Worm (Caenorhabditis elegans): ENCODE data around the gene vha-18.

The vha-18 gene

DNA sequence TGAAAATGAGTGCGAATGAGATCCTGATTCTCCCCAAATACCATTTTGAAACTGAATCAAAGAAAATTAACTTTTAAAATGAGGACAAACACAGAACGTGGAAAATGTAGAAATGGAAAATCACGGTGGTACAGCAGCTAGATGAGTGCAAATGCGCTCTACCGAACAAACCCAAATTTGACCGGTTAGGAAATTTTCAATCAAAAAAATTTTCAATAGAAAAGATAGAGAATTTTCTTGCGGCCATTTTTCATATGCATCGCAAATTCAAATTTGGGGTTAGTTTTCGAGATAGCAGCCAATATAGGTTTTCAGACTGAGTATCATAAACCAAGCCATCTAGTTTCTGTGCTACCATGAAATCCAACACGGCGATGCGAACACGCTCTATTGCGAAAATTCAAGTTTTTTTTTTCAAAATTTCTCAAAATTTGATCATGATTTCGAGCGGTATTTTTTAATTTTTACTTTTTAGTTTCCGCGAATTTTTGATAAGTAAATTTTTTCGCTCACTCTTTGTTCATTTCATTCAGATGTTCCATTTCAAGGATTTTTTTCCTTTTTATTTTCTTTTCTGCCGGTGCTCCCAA is at the start of gene vha-18:
TSS of gene vha-18 (minus strand) at position 51 of the 590 bp plus-strand sequence.
- TF ChIP-seq pes-1 (GFP tag; IDR thresholded peaks at IDR 0.05), result no peak
- TF ChIP-seq F13C5.2 (tag; optimal IDR thresholded peaks at IDR 0.05), result no peak
- no peak for TF ChIP-seq hmbx-1 (tag; optimal IDR thresholded peaks at IDR 0.05)
- TF ChIP-seq hmg-4 (GFP tag; optimal IDR thresholded peaks at IDR 0.05), result no peak
- no peak for TF ChIP-seq ceh-36 (tag; optimal IDR thresholded peaks at IDR 0.05)
- TF ChIP-seq ama-1 (optimal IDR thresholded peaks at IDR 0.05), result no peak
- no peak for TF ChIP-seq scrt-1 (GFP tag; IDR thresholded peaks at IDR 0.05)
- no peak for TF ChIP-seq hnd-1 (tag; optimal IDR thresholded peaks at IDR 0.05)
- no peak for TF ChIP-seq B0310.2 (tag; optimal IDR thresholded peaks at IDR 0.05)
- no peak for TF ChIP-seq tbx-11 (GFP tag; IDR thresholded peaks at IDR 0.05)
- TF ChIP-seq ceh-13 (GFP tag; optimal IDR thresholded peaks at IDR 0.05), result no peak
- TF ChIP-seq tbx-37 (GFP tag; conservative IDR thresholded peaks at IDR 0.05), result no peak
- TF ChIP-seq aly-1 (tag; optimal IDR thresholded peaks at IDR 0.05), result no peak
- TF ChIP-seq ets-7 (tag; optimal IDR thresholded peaks at IDR 0.05), result no peak
- no peak for TF ChIP-seq sea-1 (GFP tag; conservative IDR thresholded peaks at IDR 0.05)
- TF ChIP-seq flt-1 (GFP tag; IDR thresholded peaks at IDR 0.05), result no peak
- TF ChIP-seq tra-4 (tag; optimal IDR thresholded peaks at IDR 0.05), result no peak

- TF ChIP-seq scrt-1 (GFP tag; IDR thresholded peaks at IDR 0.05), result no peak
- peak; percentile 36 for TF ChIP-seq F13C5.2 (tag; optimal IDR thresholded peaks at IDR 0.05)
Measured at ce11 chrV:8462074-8462473, 48.8 kb upstream of the vha-18 start, which contains the start of the genes dnj-22 and natc-1. Gene dnj-22 (minus strand): TSS chrV:8462120. Gene natc-1 (plus strand): TSS chrV:8462359.

ce11 chrV:8460800-8461199 is 47.5 kb upstream of the vha-18 start:
- TF ChIP-seq sea-1 (GFP tag; conservative IDR thresholded peaks at IDR 0.05), result no peak
- TF ChIP-seq ceh-36 (tag; optimal IDR thresholded peaks at IDR 0.05), result no peak
- no peak for TF ChIP-seq ets-7 (tag; optimal IDR thresholded peaks at IDR 0.05)
- TF ChIP-seq pes-1 (GFP tag; IDR thresholded peaks at IDR 0.05), result no peak
- TF ChIP-seq hmbx-1 (tag; optimal IDR thresholded peaks at IDR 0.05), result no peak
- no peak for TF ChIP-seq ceh-13 (GFP tag; optimal IDR thresholded peaks at IDR 0.05)
- TF ChIP-seq tbx-37 (GFP tag; conservative IDR thresholded peaks at IDR 0.05), result no peak
- no peak for TF ChIP-seq F13C5.2 (tag; optimal IDR thresholded peaks at IDR 0.05)
- TF ChIP-seq hnd-1 (tag; optimal IDR thresholded peaks at IDR 0.05), result no peak
- no peak for TF ChIP-seq tbx-11 (GFP tag; IDR thresholded peaks at IDR 0.05)
- no peak for TF ChIP-seq hmg-4 (GFP tag; optimal IDR thresholded peaks at IDR 0.05)
- TF ChIP-seq ama-1 (optimal IDR thresholded peaks at IDR 0.05), result no peak
- no peak for TF ChIP-seq tra-4 (tag; optimal IDR thresholded peaks at IDR 0.05)
- no peak for TF ChIP-seq aly-1 (tag; optimal IDR thresholded peaks at IDR 0.05)
- TF ChIP-seq scrt-1 (GFP tag; IDR thresholded peaks at IDR 0.05), result no peak
- no peak for TF ChIP-seq B0310.2 (tag; optimal IDR thresholded peaks at IDR 0.05)

ce11 chrV:8460306-8460705 is 47.0 kb upstream of the vha-18 start, which contains the start of gene T23B12.6:
Gene T23B12.6 (minus strand): TSS chrV:8460419.
- TF ChIP-seq tbx-11 (GFP tag; IDR thresholded peaks at IDR 0.05), result no peak
- no peak for TF ChIP-seq flt-1 (GFP tag; IDR thresholded peaks at IDR 0.05)
- no peak for TF ChIP-seq tbx-37 (GFP tag; conservative IDR thresholded peaks at IDR 0.05)
- no peak for TF ChIP-seq ama-1 (optimal IDR thresholded peaks at IDR 0.05)
- no peak for TF ChIP-seq tra-4 (tag; optimal IDR thresholded peaks at IDR 0.05)
- no peak for TF ChIP-seq hmbx-1 (tag; optimal IDR thresholded peaks at IDR 0.05)
- TF ChIP-seq aly-1 (tag; optimal IDR thresholded peaks at IDR 0.05), result no peak

DNA sequence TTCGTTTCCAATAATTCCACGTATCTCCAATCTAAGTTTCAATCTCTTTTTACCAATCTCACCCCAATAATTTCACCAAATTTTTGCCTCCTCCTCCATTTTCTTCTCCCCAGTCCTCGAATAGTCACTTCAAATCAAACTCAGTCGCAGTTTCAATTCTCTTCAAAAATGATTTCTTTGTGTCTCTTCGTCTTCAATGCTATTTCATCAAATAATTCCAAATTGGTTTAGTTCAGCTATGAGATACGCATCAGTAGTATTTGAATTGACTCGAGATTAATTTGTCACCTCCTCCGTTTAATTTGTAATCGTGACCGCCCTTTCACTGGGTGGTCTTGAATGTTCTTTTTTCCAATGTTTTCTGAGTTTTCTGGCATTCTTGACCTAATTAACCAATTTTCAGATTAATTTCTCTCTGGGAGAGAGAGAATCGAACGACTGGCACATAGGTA is 41.7 kb upstream of the vha-18 start, which contains the start of gene T23B12.11:
TSS of gene T23B12.11 (plus strand) at position 402 of the 452 bp plus-strand sequence.
- TF ChIP-seq tbx-11 (GFP tag; IDR thresholded peaks at IDR 0.05) (no peak), ceh-36 (tag; optimal IDR thresholded peaks at IDR 0.05) (no peak), flt-1 (GFP tag; IDR thresholded peaks at IDR 0.05) (no peak), aly-1 (tag; optimal IDR thresholded peaks at IDR 0.05) (no peak), F13C5.2 (tag; optimal IDR thresholded peaks at IDR 0.05) (no peak), hmg-4 (GFP tag; optimal IDR thresholded peaks at IDR 0.05) (no peak), ets-7 (tag; optimal IDR thresholded peaks at IDR 0.05) (no peak), ceh-13 (GFP tag; optimal IDR thresholded peaks at IDR 0.05) (no peak), hmbx-1 (tag; optimal IDR thresholded peaks at IDR 0.05) (no peak), ama-1 (optimal IDR thresholded peaks at IDR 0.05) (no peak), hnd-1 (tag; optimal IDR thresholded peaks at IDR 0.05) (no peak), scrt-1 (GFP tag; IDR thresholded peaks at IDR 0.05) (no peak), pes-1 (GFP tag; IDR thresholded peaks at IDR 0.05) (no peak)

ce11 chrV:8450690-8451089 is 37.4 kb upstream of the vha-18 start:
- TF ChIP-seq sea-1 (GFP tag; conservative IDR thresholded peaks at IDR 0.05) (no peak), tra-4 (tag; optimal IDR thresholded peaks at IDR 0.05) (no peak), F13C5.2 (tag; optimal IDR thresholded peaks at IDR 0.05) (no peak), hnd-1 (tag; optimal IDR thresholded peaks at IDR 0.05) (no peak), ama-1 (optimal IDR thresholded peaks at IDR 0.05) (no peak), hmbx-1 (tag; optimal IDR thresholded peaks at IDR 0.05) (no peak), pes-1 (GFP tag; IDR thresholded peaks at IDR 0.05) (no peak), tbx-37 (GFP tag; conservative IDR thresholded peaks at IDR 0.05) (no peak), ets-7 (tag; optimal IDR thresholded peaks at IDR 0.05) (no peak)

DNA sequence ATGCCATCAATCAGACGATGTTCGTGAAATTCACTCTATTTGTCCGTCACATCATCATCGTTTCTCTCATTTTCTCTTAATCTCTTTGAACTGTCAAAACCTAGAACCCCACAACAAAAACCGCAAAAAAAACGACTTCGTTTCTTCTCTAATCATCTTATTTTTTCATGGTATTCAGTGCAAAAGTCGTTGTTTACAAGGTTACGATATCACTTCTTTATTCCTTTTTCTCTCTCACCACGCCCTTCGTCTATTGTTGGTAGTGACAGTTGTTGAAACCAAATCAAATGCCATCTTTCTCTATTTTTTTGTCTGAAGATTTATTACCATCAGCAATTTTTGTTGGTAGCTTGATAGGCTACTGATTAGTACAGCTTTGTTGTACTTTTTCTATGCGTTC is 36.0 kb upstream of the vha-18 start:
- TF ChIP-seq ceh-13 (GFP tag; optimal IDR thresholded peaks at IDR 0.05) (no peak), hnd-1 (tag; optimal IDR thresholded peaks at IDR 0.05) (no peak), F13C5.2 (tag; optimal IDR thresholded peaks at IDR 0.05) (no peak), ets-7 (tag; optimal IDR thresholded peaks at IDR 0.05) (no peak)

DNA sequence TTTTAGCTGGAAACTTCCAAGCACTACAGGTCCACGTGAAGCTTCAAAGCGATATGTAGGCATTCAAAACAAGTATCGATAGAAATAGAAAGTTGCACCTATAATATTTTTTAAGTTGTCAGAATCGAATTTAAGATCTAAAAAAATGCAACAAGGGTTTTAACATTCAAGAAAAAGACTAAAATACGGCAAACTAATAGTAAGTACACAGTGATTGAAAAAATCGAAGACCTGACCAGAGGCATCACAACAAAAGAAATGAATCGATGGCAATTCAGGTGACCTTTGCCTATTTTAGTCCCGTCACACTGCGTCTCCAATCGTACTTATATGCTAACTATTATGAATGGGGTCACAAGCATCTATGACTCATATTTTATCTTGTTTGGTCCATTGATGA is 34.6 kb upstream of the vha-18 start, which contains the start of gene T23B12.5:
TSS of gene T23B12.5 (minus strand) at position 101 of the 400 bp plus-strand sequence.
- no peak for TF ChIP-seq scrt-1 (GFP tag; IDR thresholded peaks at IDR 0.05)

Measured in whole organism, early embryonic.